Worm (Caenorhabditis elegans): Measurements from ENCODE around the gene gly-6.

- TF ChIP-seq bed-3 (GFP tag; optimal IDR thresholded peaks at IDR 0.05) (no peak), unc-39 (tag; optimal IDR thresholded peaks at IDR 0.05) (no peak)
Measured at ce11 chrIII:4345034-4345433, 14.0 kb upstream of the gly-6 start, which contains the start of gene hse-5.
